Fruit fly (Drosophila melanogaster) whole organism, wandering third instar larva: Measurements from ENCODE around the gene RpL3.

ENCODE experiments used
- CG32264 ChIP-seq: fragments of 200-800 bp; sonication (Bioruptor generic); optimal IDR thresholded peaks from 2 replicates; lab custom pipeline; 2016; ENCODE audit warnings: missing biosample characterization, missing genetic modification characterization
- CG9705 ChIP-seq: fragments of 200-800 bp; sonication (Bioruptor generic); optimal IDR thresholded peaks from 2 replicates; lab custom pipeline; 2018; ENCODE audit warnings: missing biosample characterization, mild to moderate bottlenecking, missing genetic modification characterization
- CrebA ChIP-seq: fragments of 200-800 bp; sonication (Bioruptor generic); optimal IDR thresholded peaks from 2 replicates; lab custom pipeline; 2016; ENCODE audit warnings: missing biosample characterization, mild to moderate bottlenecking, missing genetic modification characterization, borderline replicate concordance
- Dif ChIP-seq: fragments of 200-275, 200-300 bp; sonication (Bioruptor generic); optimal IDR thresholded peaks from 2 replicates; lab custom pipeline; 2018; ENCODE audit warnings: missing biosample characterization, missing genetic modification characterization; ENCODE audit not compliant: partially characterized antibody
- GATAd ChIP-seq: sonication (Bioruptor generic); optimal IDR thresholded peaks from 2 replicates; lab custom pipeline; 2016; ENCODE audit warnings: missing biosample characterization, missing genetic modification characterization
- HLH106 ChIP-seq: fragments of 200-800 bp; optimal IDR thresholded peaks from 3 replicates; lab custom pipeline; 2019; ENCODE audit warnings: missing biosample characterization, mild to moderate bottlenecking, missing genetic modification characterization, moderate library complexity
- Hnf4 ChIP-seq: fragments of 200-800 bp; sonication (Bioruptor generic); optimal IDR thresholded peaks from 2 replicates; lab custom pipeline; 2016; ENCODE audit warnings: missing biosample characterization, mild to moderate bottlenecking, missing genetic modification characterization
- Hr83 ChIP-seq: fragments of 200-300 bp; sonication (Bioruptor generic); optimal IDR thresholded peaks from 2 replicates; lab custom pipeline; 2016; ENCODE audit warnings: missing biosample characterization, mild to moderate bottlenecking, missing genetic modification characterization, moderate library complexity; ENCODE audit not compliant: poor library complexity, severe bottlenecking
- Jra ChIP-seq: sonication (Bioruptor generic); optimal IDR thresholded peaks from 2 replicates; lab custom pipeline; 2016; ENCODE audit warnings: missing biosample characterization, missing genetic modification characterization
- Mio ChIP-seq: sonication (Bioruptor generic); optimal IDR thresholded peaks from 2 replicates; lab custom pipeline; 2016; ENCODE audit warnings: missing biosample characterization, missing genetic modification characterization
- Myc ChIP-seq: fragments of >200 bp; optimal IDR thresholded peaks from 2 replicates; lab custom pipeline; 2017
- OdsH ChIP-seq: fragments of 200-800 bp; sonication (Bioruptor generic); optimal IDR thresholded peaks from 2 replicates; lab custom pipeline; 2016; ENCODE audit warnings: missing biosample characterization, mild to moderate bottlenecking, missing genetic modification characterization
- Rel ChIP-seq, 2 experiments: fragments of 200-800 bp; sonication (Bioruptor generic) in 1 of 2; optimal IDR thresholded peaks; 2 replicates in 1 of 2; 3 replicates in 1 of 2; lab custom pipeline; 2016 to 2019; ENCODE audit warnings: mild to moderate bottlenecking in 2 of 2, missing biosample characterization in 2 of 2, missing genetic modification characterization in 2 of 2, moderate library complexity in 1 of 2
- br ChIP-seq: fragments of 200-800 bp; sonication (Bioruptor generic); optimal IDR thresholded peaks from 2 replicates; lab custom pipeline; 2016; ENCODE audit warnings: missing biosample characterization, missing genetic modification characterization
- dl ChIP-seq, 2 experiments: fragments of 175-275, 200-275 bp in 1 of 2; fragments of 200-275 bp in 1 of 2; sonication (Bioruptor generic); optimal IDR thresholded peaks; lab custom pipeline; 2018; ENCODE audit warnings: mild to moderate bottlenecking in 2 of 2, missing biosample characterization in 2 of 2, missing genetic modification characterization in 2 of 2, moderate library complexity in 2 of 2; ENCODE audit not compliant: partially characterized antibody in 2 of 2, insufficient read depth in 1 of 2
- ey ChIP-seq: fragments of 200-800 bp; sonication (Bioruptor generic); optimal IDR thresholded peaks from 2 replicates; lab custom pipeline; 2016; ENCODE audit warnings: missing biosample characterization, missing genetic modification characterization
- fru ChIP-seq: fragments of 200-800 bp; sonication (Bioruptor generic); optimal IDR thresholded peaks from 3 replicates; lab custom pipeline; 2016; ENCODE audit warnings: missing biosample characterization, mild to moderate bottlenecking, missing genetic modification characterization
- h ChIP-seq: fragments of 200-800 bp; sonication (Bioruptor generic); optimal IDR thresholded peaks from 3 replicates; lab custom pipeline; 2016; ENCODE audit warnings: missing biosample characterization, mild to moderate bottlenecking, missing genetic modification characterization
- jim ChIP-seq: fragments of 175-275, 200-325 bp; sonication (Bioruptor generic); optimal IDR thresholded peaks from 2 replicates; lab custom pipeline; 2016; ENCODE audit warnings: missing biosample characterization, mild to moderate bottlenecking, missing genetic modification characterization
- lola ChIP-seq: fragments of >200 bp; optimal IDR thresholded peaks from 2 replicates; lab custom pipeline; 2017; ENCODE audit warnings: missing biosample characterization, missing genetic modification characterization
- psq ChIP-seq: fragments of 200-800 bp; sonication (Bioruptor generic); optimal IDR thresholded peaks from 3 replicates; lab custom pipeline; 2017; ENCODE audit warnings: missing biosample characterization, mild to moderate bottlenecking, missing genetic modification characterization, moderate library complexity
- usp ChIP-seq: fragments of >200 bp; optimal IDR thresholded peaks from 2 replicates; lab custom pipeline; 2017; ENCODE audit warnings: missing biosample characterization, missing genetic modification characterization
- woc ChIP-seq: sonication (Bioruptor generic); optimal IDR thresholded peaks from 2 replicates; lab custom pipeline; 2016; ENCODE audit warnings: missing biosample characterization, mild to moderate bottlenecking, missing genetic modification characterization

RpL3 gene

dm6 chr3R:11226496-11226895 lies 4.8 kb downstream of the RpL3 start, which contains the start of gene CG17726 (continued):
- TF ChIP-seq Mio (GFP tag; lab: Kevin White, UChicago) = peak; percentile 50
- TF ChIP-seq CrebA = no peak
- no peak for TF ChIP-seq Hr83 (GFP tag; lab: Kevin White, UChicago)

dm6 chr3R:11230392-11230791 lies 8.7 kb downstream of the RpL3 start, which contains the start of gene GCC88:
GCC88 (minus strand) TSS chr3R:11230600.
- TF ChIP-seq HLH106 (tag; lab: Kevin White, UChicago) = no peak
- no peak for TF ChIP-seq Jra (GFP tag; lab: Kevin White, UChicago)
- no peak for TF ChIP-seq h

dm6 chr3R:11231037-11231436 lies 9.3 kb downstream of the RpL3 start:
- no peak for TF ChIP-seq lola (GFP tag; lab: Kevin White, UChicago)
- no peak for TF ChIP-seq CG9705 (GFP tag; lab: Kevin White, UChicago)
- TF ChIP-seq dl (GFP tag; optimal IDR thresholded peaks at IDR 0.05; lab: Kevin White, UChicago; ENCODE audit: insufficient read depth in 1 of 2, partially characterized antibody in 2 of 2) = no peak
- no peak for TF ChIP-seq br (GFP tag; lab: Kevin White, UChicago)
- TF ChIP-seq Mio (GFP tag; lab: Kevin White, UChicago) = no peak
- no peak for TF ChIP-seq ey (GFP tag; lab: Kevin White, UChicago)
- TF ChIP-seq jim (GFP tag; lab: Kevin White, UChicago) = no peak
- no peak for TF ChIP-seq Hnf4
- TF ChIP-seq psq (GFP tag; lab: Kevin White, UChicago) = no peak
- TF ChIP-seq Dif (GFP tag; lab: Kevin White, UChicago) = no peak
- no peak for TF ChIP-seq Hr83 (GFP tag; lab: Kevin White, UChicago)
- TF ChIP-seq woc (GFP tag; lab: Kevin White, UChicago) = no peak
- TF ChIP-seq HLH106 (tag; lab: Kevin White, UChicago) = no peak

- TF ChIP-seq fru = no peak
- TF ChIP-seq Myc (lab: Kevin White, UChicago) = peak; percentile 2
- no peak for TF ChIP-seq GATAd
- no peak for TF ChIP-seq OdsH (GFP tag; lab: Kevin White, UChicago)
- TF ChIP-seq usp (GFP tag; lab: Kevin White, UChicago) = no peak
- no peak for TF ChIP-seq Rel (GFP tag; optimal IDR thresholded peaks at IDR 0.05; lab: Kevin White, UChicago)
- peak; percentile 37 for TF ChIP-seq Rel (tag; optimal IDR thresholded peaks at IDR 0.05; lab: Kevin White, UChicago)
- TF ChIP-seq, all 38 proteins: peak for 2
These were observed 10.1 kb downstream of the RpL3 start, which contains the start of the genes CG17187 and Dph3 for dm6 chr3R:11231705-11232261. CG17187 (minus strand) TSS chr3R:11231879. Dph3 (plus strand) TSS chr3R:11231912.

DNA sequence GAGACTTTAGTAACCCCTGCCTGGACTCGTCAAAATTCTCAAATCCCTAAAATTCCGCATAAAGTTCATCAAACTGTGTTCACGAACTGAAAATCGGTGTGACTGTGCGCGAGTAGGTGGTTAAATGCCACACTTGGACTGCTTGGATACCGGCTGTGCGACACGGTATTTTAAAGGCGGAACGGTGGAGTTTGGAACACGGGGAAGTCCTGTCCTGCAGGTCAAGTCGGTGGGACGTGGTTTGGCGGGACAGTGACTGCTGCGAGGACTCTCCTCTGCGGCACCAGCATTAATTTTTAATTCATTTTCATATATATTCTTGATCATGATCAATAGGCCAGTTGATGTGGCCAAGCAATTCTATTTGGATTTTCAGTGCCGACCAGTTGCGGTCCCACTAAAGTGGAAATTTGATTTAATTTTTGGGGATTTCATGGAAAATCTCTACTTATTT lies 13.3 kb downstream of the RpL3 start, which contains the start of the genes Arfip and CG17721:
Gene Arfip, minus strand, starts transcription at position 96 of the 454 bp plus-strand sequence.
Gene CG17721, plus strand, starts transcription at position 223 of the 454 bp plus-strand sequence.
- TF ChIP-seq Rel (GFP tag; optimal IDR thresholded peaks at IDR 0.05; lab: Kevin White, UChicago) (no peak), Rel (tag; optimal IDR thresholded peaks at IDR 0.05; lab: Kevin White, UChicago) (peak; percentile 98), HLH106 (tag; lab: Kevin White, UChicago) (no peak), CG32264 (GFP tag; lab: Kevin White, UChicago) (no peak)
- TF ChIP-seq, all 38 proteins: peak for 1

dm6 chr3R:11236041-11236440 lies 14.3 kb downstream of the RpL3 start, which contains the start of gene CG31441:
CG31441 (plus strand) TSS chr3R:11236286.
- no peak for TF ChIP-seq Rel (GFP tag; optimal IDR thresholded peaks at IDR 0.05; lab: Kevin White, UChicago)
- no peak for TF ChIP-seq Rel (tag; optimal IDR thresholded peaks at IDR 0.05; lab: Kevin White, UChicago)
- TF ChIP-seq Hr83 (GFP tag; lab: Kevin White, UChicago) = peak; percentile 31
- TF ChIP-seq, all 38 proteins: peak for 1

dm6 chr3R:11237598-11237997 lies 15.9 kb downstream of the RpL3 start, which contains the start of gene CG31388:
CG31388 (plus strand) TSS chr3R:11237815.
- no peak for TF ChIP-seq Mio (GFP tag; lab: Kevin White, UChicago)
- TF ChIP-seq Myc (lab: Kevin White, UChicago) = peak; percentile 35
